Worm (Caenorhabditis elegans) whole organism, L2 larva: ENCODE results near the gene fox-1.

ENCODE experiments used
- C34F6.9 ChIP-seq: fragments of 150-350 bp; optimal IDR thresholded peaks from 2 replicates; lab custom pipeline; 2014; ENCODE audit warnings: missing biosample characterization, missing genetic modification characterization
- F13H6.1 ChIP-seq: sonication (generic microtip); optimal IDR thresholded peaks from 2 replicates; lab custom pipeline; 2016; ENCODE audit warnings: missing genetic modification characterization, missing compliant biosample characterization
- R02D3.7 ChIP-seq: fragments of 150-350 bp; optimal IDR thresholded peaks from 2 replicates; lab custom pipeline; 2014; ENCODE audit warnings: missing biosample characterization, missing genetic modification characterization
- Y55F3AM.14 ChIP-seq: fragments of 200-800 bp; sonication (Bioruptor generic); optimal IDR thresholded peaks from 2 replicates; lab custom pipeline; 2018; ENCODE audit warnings: mild to moderate bottlenecking, missing genetic modification characterization, missing compliant biosample characterization
- alr-1 ChIP-seq: fragments of 150-350 bp; optimal IDR thresholded peaks from 2 replicates; lab custom pipeline; 2014; ENCODE audit warnings: missing biosample characterization, missing genetic modification characterization
- aly-2 ChIP-seq: fragments of 150-350 bp; optimal IDR thresholded peaks from 2 replicates; lab custom pipeline; 2014; ENCODE audit warnings: missing biosample characterization, missing genetic modification characterization
- blmp-1 ChIP-seq: sonication (generic microtip); optimal IDR thresholded peaks from 2 replicates; lab custom pipeline; 2017; ENCODE audit warnings: missing genetic modification characterization, mild to moderate bottlenecking, missing compliant biosample characterization, antibody characterized with exemption, moderate library complexity; ENCODE audit not compliant: insufficient read depth
- ceh-16 ChIP-seq: fragments of 150-350 bp; optimal IDR thresholded peaks from 2 replicates; lab custom pipeline; 2014; ENCODE audit warnings: missing biosample characterization, missing genetic modification characterization
- ceh-82 ChIP-seq: fragments of 150-350 bp; optimal IDR thresholded peaks from 2 replicates; lab custom pipeline; 2014; ENCODE audit warnings: missing biosample characterization, missing genetic modification characterization
- crh-2 ChIP-seq: sonication (generic microtip); optimal IDR thresholded peaks from 2 replicates; lab custom pipeline; 2017; ENCODE audit warnings: missing biosample characterization, missing genetic modification characterization
- dmd-4 ChIP-seq: sonication (generic microtip); optimal IDR thresholded peaks from 2 replicates; lab custom pipeline; 2017; ENCODE audit warnings: missing biosample characterization, missing genetic modification characterization
- egl-27 ChIP-seq: sonication (generic microtip); optimal IDR thresholded peaks from 3 replicates; lab custom pipeline; 2017; ENCODE audit warnings: missing biosample characterization, missing genetic modification reagents, missing genetic modification characterization
- elt-1 ChIP-seq: fragments of 150-350 bp; optimal IDR thresholded peaks from 2 replicates; lab custom pipeline; 2014; ENCODE audit warnings: missing biosample characterization, missing genetic modification characterization
- fos-1 ChIP-seq: fragments of 150-350 bp; optimal IDR thresholded peaks from 2 replicates; lab custom pipeline; 2014; ENCODE audit warnings: missing biosample characterization, missing genetic modification characterization
- gmeb-1 ChIP-seq: fragments of 150-350 bp; optimal IDR thresholded peaks from 2 replicates; lab custom pipeline; 2014; ENCODE audit warnings: missing biosample characterization, missing genetic modification characterization
- lin-13 ChIP-seq: fragments of 150-350 bp; optimal IDR thresholded peaks from 2 replicates; lab custom pipeline; 2014; ENCODE audit warnings: missing biosample characterization, missing genetic modification reagents, missing genetic modification characterization
- lin-39 ChIP-seq: fragments of 150-350 bp; optimal IDR thresholded peaks from 2 replicates; lab custom pipeline; 2014; ENCODE audit warnings: missing biosample characterization, missing genetic modification reagents, missing genetic modification characterization
- lsy-2 ChIP-seq, 2 experiments: fragments of 150-350 bp in 1 of 2; sonication (generic microtip) in 1 of 2; optimal IDR thresholded peaks; 2 replicates each; lab custom pipeline; 2014 to 2017; ENCODE audit warnings: missing biosample characterization in 2 of 2, missing genetic modification characterization in 2 of 2
- mab-5 ChIP-seq: fragments of 150-350 bp; optimal IDR thresholded peaks from 2 replicates; lab custom pipeline; 2014; ENCODE audit warnings: missing biosample characterization, missing genetic modification characterization
- mbf-1 ChIP-seq: sonication (generic microtip); optimal IDR thresholded peaks from 2 replicates; lab custom pipeline; 2017; ENCODE audit warnings: missing biosample characterization, missing genetic modification characterization
- nhr-10 ChIP-seq: sonication (generic microtip); optimal IDR thresholded peaks from 2 replicates; lab custom pipeline; 2017; ENCODE audit warnings: missing biosample characterization, missing genetic modification characterization
- nhr-129 ChIP-seq: fragments of 150-350 bp; optimal IDR thresholded peaks from 2 replicates; lab custom pipeline; 2014; ENCODE audit warnings: missing biosample characterization, missing genetic modification characterization
- nhr-21 ChIP-seq: fragments of 150-350 bp; optimal IDR thresholded peaks from 2 replicates; lab custom pipeline; 2014; ENCODE audit warnings: missing biosample characterization, missing genetic modification characterization
- nhr-25 ChIP-seq: fragments of 150-350 bp; sonication (generic microtip); optimal IDR thresholded peaks from 3 replicates; lab custom pipeline; 2014; ENCODE audit warnings: missing biosample characterization, missing genetic modification characterization
- nhr-6 ChIP-seq: fragments of 150-350 bp; optimal IDR thresholded peaks from 2 replicates; lab custom pipeline; 2014; ENCODE audit warnings: missing biosample characterization, missing genetic modification characterization
- nhr-77 ChIP-seq: fragments of 150-350 bp; optimal IDR thresholded peaks from 2 replicates; lab custom pipeline; 2014; ENCODE audit warnings: missing biosample characterization, missing genetic modification characterization
- peb-1 ChIP-seq: fragments of 150-350 bp; optimal IDR thresholded peaks from 2 replicates; lab custom pipeline; 2014; ENCODE audit warnings: missing biosample characterization, missing genetic modification characterization
- sem-4 ChIP-seq: fragments of 150-350 bp; optimal IDR thresholded peaks from 2 replicates; lab custom pipeline; 2014; ENCODE audit warnings: missing biosample characterization, missing genetic modification reagents, missing genetic modification characterization
- sma-3 ChIP-seq: sonication (generic microtip); optimal IDR thresholded peaks from 2 replicates; lab custom pipeline; 2016; ENCODE audit warnings: missing genetic modification reagents, missing genetic modification characterization, missing compliant biosample characterization
- sma-9 ChIP-seq, 2 experiments: fragments of 150-350 bp in 1 of 2; sonication (generic microtip) in 1 of 2; optimal IDR thresholded peaks; 2 replicates each; lab custom pipeline; 2014 to 2016; ENCODE audit warnings: missing genetic modification characterization in 2 of 2, mild to moderate bottlenecking in 1 of 2, missing biosample characterization in 1 of 2, missing compliant biosample characterization in 1 of 2, missing genetic modification reagents in 1 of 2, moderate library complexity in 1 of 2
- snpc-4 ChIP-seq: fragments of 150-350 bp; optimal IDR thresholded peaks from 2 replicates; lab custom pipeline; 2014; ENCODE audit warnings: missing biosample characterization, missing genetic modification characterization
- unc-55 ChIP-seq: fragments of 150-350 bp; sonication (generic microtip); optimal IDR thresholded peaks from 3 replicates; lab custom pipeline; 2014; ENCODE audit warnings: missing biosample characterization, missing genetic modification reagents, missing genetic modification characterization
- zag-1 ChIP-seq: fragments of 150-350 bp; optimal IDR thresholded peaks from 2 replicates; lab custom pipeline; 2014; ENCODE audit warnings: missing biosample characterization, missing genetic modification characterization
- ztf-1 ChIP-seq: fragments of 200-800 bp; sonication (Bioruptor generic); conservative IDR thresholded peaks from 2 replicates; pipeline ENCODE4 v1.3.6; 2022; ENCODE audit warnings: missing genetic modification characterization, missing compliant biosample characterization

fox-1 gene

ce11 chrX:2443304-2443703, 16.4 kb downstream of the fox-1 start, which contains the start of gene T07D1.3:
Gene T07D1.3 (minus strand): TSS chrX:2443404.
- TF ChIP-seq aly-2 = no peak
- no peak for TF ChIP-seq blmp-1 (tag; lab: Kevin White, UChicago)
- TF ChIP-seq lin-39 (tag; lab: Kevin White, UChicago) = no peak
- TF ChIP-seq nhr-10 = no peak
- TF ChIP-seq lin-13 (GFP tag; lab: Kevin White, UChicago) = no peak

ce11 chrX:2441163-2441562, 18.5 kb downstream of the fox-1 start:
- no peak for TF ChIP-seq lin-13 (GFP tag; lab: Kevin White, UChicago)
- peak; percentile 51 for TF ChIP-seq unc-55 (GFP tag; lab: Kevin White, UChicago)

- no peak for TF ChIP-seq nhr-10
- peak; percentile 16 for TF ChIP-seq gmeb-1
- peak; percentile 81 for TF ChIP-seq fos-1 (tag; lab: Kevin White, UChicago)
These were observed 20.0 kb downstream of the fox-1 start for ce11 chrX:2439728-2440127.

ce11 chrX:2439309-2439708, 20.4 kb downstream of the fox-1 start:
- TF ChIP-seq Y55F3AM.14 (GFP tag; lab: Kevin White, UChicago) (no peak), nhr-129 (peak; percentile 4), unc-55 (GFP tag; lab: Kevin White, UChicago) (peak; percentile 17)

- no peak for TF ChIP-seq unc-55 (GFP tag; lab: Kevin White, UChicago)
- no peak for TF ChIP-seq fos-1 (tag; lab: Kevin White, UChicago)
- TF ChIP-seq C34F6.9 (tag; lab: Kevin White, UChicago) = peak; percentile 5
These were observed 20.8 kb downstream of the fox-1 start, which contains the start of gene gid-2 for ce11 chrX:2438857-2439256. Gene gid-2 (minus strand): TSS chrX:2438957.

ce11 chrX:2435353-2435752, 24.3 kb downstream of the fox-1 start:
- no peak for TF ChIP-seq crh-2 (tag; lab: Kevin White, UChicago)
- no peak for TF ChIP-seq zag-1 (tag; lab: Kevin White, UChicago)
- no peak for TF ChIP-seq lsy-2 (tag; optimal IDR thresholded peaks at IDR 0.05; lab: Kevin White, UChicago)
- TF ChIP-seq dmd-4 = no peak
- TF ChIP-seq mbf-1 (tag; lab: Kevin White, UChicago) = no peak
- no peak for TF ChIP-seq F13H6.1 (tag; lab: Kevin White, UChicago)
- TF ChIP-seq ztf-1 (GFP tag; lab: Robert Waterston, UW) = no peak
- TF ChIP-seq nhr-77 (tag; lab: Kevin White, UChicago) = no peak
- TF ChIP-seq elt-1 (tag; lab: Kevin White, UChicago) = no peak

- no peak for TF ChIP-seq zag-1 (tag; lab: Kevin White, UChicago)
- no peak for TF ChIP-seq F13H6.1 (tag; lab: Kevin White, UChicago)
- no peak for TF ChIP-seq ceh-82
- no peak for TF ChIP-seq aly-2
- no peak for TF ChIP-seq nhr-10
These were observed 25.9 kb downstream of the fox-1 start for ce11 chrX:2433805-2434204.

ce11 chrX:2432459-2432858, 27.2 kb downstream of the fox-1 start:
- TF ChIP-seq peb-1 (no peak), nhr-25 (peak; percentile 30), egl-27 (tag; lab: Kevin White, UChicago) (peak; percentile 19), fos-1 (tag; lab: Kevin White, UChicago) (peak; percentile 93), mab-5 (no peak), alr-1 (no peak), lsy-2 (tag; optimal IDR thresholded peaks at IDR 0.05; lab: Kevin White, UChicago) (peak; percentile 9 to 44), R02D3.7 (tag; lab: Kevin White, UChicago) (no peak), sma-9 (GFP tag; optimal IDR thresholded peaks at IDR 0.05; lab: Kevin White, UChicago) (peak; percentile 14), sma-9 (tag; optimal IDR thresholded peaks at IDR 0.05; lab: Kevin White, UChicago) (no peak), sem-4 (tag; lab: Kevin White, UChicago) (peak; percentile 30), unc-55 (GFP tag; lab: Kevin White, UChicago) (peak; percentile 41), blmp-1 (tag; lab: Kevin White, UChicago) (peak; percentile 36), nhr-10 (no peak), snpc-4 (tag; lab: Kevin White, UChicago) (no peak), nhr-21 (tag; lab: Kevin White, UChicago) (peak; percentile 38), crh-2 (tag; lab: Kevin White, UChicago) (peak; percentile 40), F13H6.1 (tag; lab: Kevin White, UChicago) (peak; percentile 78), dmd-4 (no peak), nhr-6 (peak; percentile 9), nhr-129 (peak; percentile 80), C34F6.9 (tag; lab: Kevin White, UChicago) (peak; percentile 59), ceh-16 (tag; lab: Kevin White, UChicago) (peak; percentile 7), lin-39 (tag; lab: Kevin White, UChicago) (no peak), sma-3 (peak; percentile 25)
